Worm (Caenorhabditis elegans) whole organism, young adult: Measurements from ENCODE around the gene nrf-5.

ENCODE experiments used
- B0336.3 ChIP-seq: fragments of 200-800 bp; sonication (Bioruptor generic); IDR thresholded peaks from 2 replicates; pipeline ENCODE4 v1.3.6; 2022; ENCODE audit warnings: missing genetic modification characterization, missing compliant biosample characterization
- C06A6.2 ChIP-seq: fragments of 200-800 bp; sonication (Bioruptor generic); conservative IDR thresholded peaks from 2 replicates; pipeline ENCODE4 v1.3.6; 2022; ENCODE audit warnings: missing genetic modification characterization, missing compliant biosample characterization
- D2030.7 ChIP-seq: fragments of 200-800 bp; sonication (Bioruptor generic); IDR thresholded peaks from 2 replicates; pipeline ENCODE4 v1.3.6; 2022; ENCODE audit warnings: missing genetic modification reagents, missing genetic modification characterization, missing compliant biosample characterization
- F23B12.7 ChIP-seq: sonication (generic microtip); optimal IDR thresholded peaks from 2 replicates; lab custom pipeline; 2017; ENCODE audit warnings: missing genetic modification characterization, mild to moderate bottlenecking, missing compliant biosample characterization, antibody characterized with exemption, moderate library complexity; ENCODE audit not compliant: insufficient read depth
- F37B4.10 ChIP-seq: fragments of 200-800 bp; sonication (Bioruptor generic); IDR thresholded peaks from 2 replicates; pipeline ENCODE4 v1.3.6; 2022; ENCODE audit warnings: missing genetic modification characterization, missing compliant biosample characterization
- F39B2.1 ChIP-seq: fragments of 200-800 bp; sonication (Bioruptor generic); IDR thresholded peaks from 2 replicates; pipeline ENCODE4 v1.3.6; 2022; ENCODE audit warnings: missing genetic modification reagents, missing genetic modification characterization, missing compliant biosample characterization
- K11D2.4 ChIP-seq: fragments of 200-800 bp; sonication (Bioruptor generic); IDR thresholded peaks from 2 replicates; pipeline ENCODE4 v1.3.6; 2022; ENCODE audit warnings: missing genetic modification reagents, missing genetic modification characterization, missing compliant biosample characterization
- Y95B8A.8 ChIP-seq: fragments of 200-800 bp; sonication (Bioruptor generic); IDR thresholded peaks from 2 replicates; pipeline ENCODE4 v1.3.6; 2022; ENCODE audit warnings: missing genetic modification reagents, missing genetic modification characterization, missing compliant biosample characterization
- atf-7 ChIP-seq: sonication (generic microtip); optimal IDR thresholded peaks from 2 replicates; lab custom pipeline; 2017; ENCODE audit warnings: mild to moderate bottlenecking, missing genetic modification characterization, missing compliant biosample characterization
- bed-1 ChIP-seq: fragments of 200-800 bp; sonication (Bioruptor generic); IDR thresholded peaks from 2 replicates; pipeline ENCODE4 v1.3.6; 2022; ENCODE audit warnings: missing genetic modification reagents, missing genetic modification characterization, missing compliant biosample characterization
- cebp-1 ChIP-seq, 2 experiments: fragments of 200-800 bp in 1 of 2; sonication (Bioruptor generic) in 1 of 2; sonication (generic microtip) in 1 of 2; IDR thresholded peaks in 1 of 2; optimal IDR thresholded peaks in 1 of 2; 2 replicates each; pipeline versions ENCODE4 v1.3.6 to Lab custom; 2017 to 2022; ENCODE audit warnings: missing compliant biosample characterization in 2 of 2, missing genetic modification characterization in 2 of 2, mild to moderate bottlenecking in 1 of 2, missing genetic modification reagents in 1 of 2, moderate library complexity in 1 of 2
- ceh-27 ChIP-seq: fragments of 200-800 bp; sonication (Bioruptor generic); optimal IDR thresholded peaks from 2 replicates; lab custom pipeline; 2018; ENCODE audit warnings: mild to moderate bottlenecking, missing genetic modification characterization, moderate library complexity, missing compliant biosample characterization
- ceh-91 ChIP-seq: fragments of 200-800 bp; sonication (Bioruptor generic); IDR thresholded peaks from 2 replicates; pipeline ENCODE4 v1.3.6; 2022; ENCODE audit warnings: missing genetic modification reagents, missing genetic modification characterization, missing compliant biosample characterization
- chd-7 ChIP-seq: sonication (generic microtip); optimal IDR thresholded peaks from 2 replicates; lab custom pipeline; 2016; ENCODE audit warnings: mild to moderate bottlenecking, missing genetic modification characterization, moderate library complexity, missing compliant biosample characterization
- dox-1 ChIP-seq: fragments of 200-800 bp; sonication (Bioruptor generic); IDR thresholded peaks from 2 replicates; pipeline ENCODE4 v1.3.6; 2022; ENCODE audit warnings: missing genetic modification reagents, missing genetic modification characterization, missing compliant biosample characterization
- dpff-1 ChIP-seq: sonication (generic microtip); optimal IDR thresholded peaks from 2 replicates; lab custom pipeline; 2017; ENCODE audit warnings: mild to moderate bottlenecking, missing genetic modification characterization, missing compliant biosample characterization
- efl-1 ChIP-seq: fragments of 150-350 bp; optimal IDR thresholded peaks from 2 replicates; lab custom pipeline; 2014; ENCODE audit warnings: missing biosample characterization, missing genetic modification reagents, missing genetic modification characterization
- ekl-4 ChIP-seq: fragments of 200-800 bp; sonication (Bioruptor generic); IDR thresholded peaks from 2 replicates; pipeline ENCODE4 v1.3.6; 2022; ENCODE audit warnings: missing genetic modification reagents, missing genetic modification characterization, missing compliant biosample characterization
- fkh-3 ChIP-seq: sonication (generic microtip); optimal IDR thresholded peaks from 2 replicates; lab custom pipeline; 2016; ENCODE audit warnings: mild to moderate bottlenecking, missing genetic modification characterization, missing compliant biosample characterization
- gei-17 ChIP-seq: fragments of 200-800 bp; sonication (Bioruptor generic); optimal IDR thresholded peaks from 2 replicates; lab custom pipeline; 2018; ENCODE audit warnings: mild to moderate bottlenecking, missing genetic modification characterization, missing compliant biosample characterization
- hmg-1.2 ChIP-seq: fragments of 200-800 bp; sonication (Bioruptor generic); IDR thresholded peaks from 2 replicates; pipeline ENCODE4 v1.3.6; 2022; ENCODE audit warnings: missing genetic modification reagents, missing genetic modification characterization, missing compliant biosample characterization
- let-607 ChIP-seq, 2 experiments: fragments of 200-800 bp in 1 of 2; sonication (Bioruptor generic) in 1 of 2; sonication (generic microtip) in 1 of 2; optimal IDR thresholded peaks; 2 replicates each; lab custom pipeline; 2016 to 2018; ENCODE audit warnings: mild to moderate bottlenecking in 2 of 2, missing compliant biosample characterization in 2 of 2, missing genetic modification characterization in 2 of 2, moderate library complexity in 2 of 2, missing genotype in 1 of 2
- lin-54 ChIP-seq: fragments of 200-800 bp; sonication (Bioruptor generic); optimal IDR thresholded peaks from 2 replicates; lab custom pipeline; 2018; ENCODE audit warnings: mild to moderate bottlenecking, missing genetic modification characterization, missing compliant biosample characterization
- madf-10 ChIP-seq: sonication (generic microtip); optimal IDR thresholded peaks from 2 replicates; lab custom pipeline; 2016; ENCODE audit warnings: mild to moderate bottlenecking, missing genetic modification characterization, missing compliant biosample characterization
- madf-3 ChIP-seq: fragments of 200-800 bp; sonication (Bioruptor generic); IDR thresholded peaks from 2 replicates; pipeline ENCODE4 v1.3.6; 2022; ENCODE audit warnings: missing genetic modification reagents, missing genetic modification characterization, missing compliant biosample characterization
- madf-6 ChIP-seq: fragments of 200-800 bp; sonication (Bioruptor generic); IDR thresholded peaks from 2 replicates; pipeline ENCODE4 v1.3.6; 2022; ENCODE audit warnings: missing genetic modification reagents, missing genetic modification characterization, missing compliant biosample characterization
- madf-8 ChIP-seq: fragments of 200-800 bp; sonication (Bioruptor generic); conservative IDR thresholded peaks from 2 replicates; pipeline ENCODE4 v1.3.6; 2022; ENCODE audit warnings: missing genetic modification reagents, missing genetic modification characterization, missing compliant biosample characterization
- nfya-1 ChIP-seq: sonication (generic microtip); optimal IDR thresholded peaks from 2 replicates; lab custom pipeline; 2017; ENCODE audit warnings: antibody characterized with exemption, missing compliant biosample characterization, missing genetic modification characterization, borderline replicate concordance; ENCODE audit not compliant: insufficient read depth
- nfyb-1 ChIP-seq: fragments of 200-800 bp; sonication (Bioruptor generic); IDR thresholded peaks from 2 replicates; pipeline ENCODE4 v1.3.6; 2022; ENCODE audit warnings: missing genetic modification reagents, missing genetic modification characterization, missing compliant biosample characterization
- nhr-120 ChIP-seq: fragments of 200-800 bp; sonication (Bioruptor generic); IDR thresholded peaks from 2 replicates; pipeline ENCODE4 v1.3.6; 2022; ENCODE audit warnings: missing genetic modification characterization, missing compliant biosample characterization
- pbrm-1 ChIP-seq: fragments of 200-800 bp; sonication (Bioruptor generic); IDR thresholded peaks from 2 replicates; pipeline ENCODE4 v1.3.6; 2022; ENCODE audit warnings: missing genetic modification reagents, missing genetic modification characterization, missing compliant biosample characterization
- rec-8 ChIP-seq, 2 experiments: sonication (generic microtip); optimal IDR thresholded peaks; 2 replicates each; lab custom pipeline; 2016; ENCODE audit warnings: mild to moderate bottlenecking in 2 of 2, missing genetic modification characterization in 2 of 2, missing genetic modification reagents in 2 of 2, missing genotype in 2 of 2, missing biosample characterization in 1 of 2, missing compliant biosample characterization in 1 of 2, moderate library complexity in 1 of 2
- sea-2 ChIP-seq: fragments of 200-800 bp; sonication (Bioruptor generic); IDR thresholded peaks from 2 replicates; pipeline ENCODE4 v1.3.6; 2022; ENCODE audit warnings: missing genetic modification characterization, missing compliant biosample characterization
- zfh-2 ChIP-seq: fragments of 200-800 bp; sonication (Bioruptor generic); conservative IDR thresholded peaks from 2 replicates; pipeline ENCODE4 v1.3.6; 2022; ENCODE audit warnings: missing genetic modification reagents, missing genetic modification characterization, missing compliant biosample characterization
- ztf-18 ChIP-seq: sonication (generic microtip); optimal IDR thresholded peaks from 2 replicates; lab custom pipeline; 2016; ENCODE audit warnings: missing genotype, mild to moderate bottlenecking, missing genetic modification characterization, missing compliant biosample characterization
- ztf-26 ChIP-seq: sonication (generic microtip); optimal IDR thresholded peaks from 2 replicates; lab custom pipeline; 2017; ENCODE audit warnings: missing genetic modification characterization, missing compliant biosample characterization
- ztf-6 ChIP-seq: fragments of 200-800 bp; sonication (Bioruptor generic); IDR thresholded peaks from 2 replicates; pipeline ENCODE4 v1.3.6; 2022; ENCODE audit warnings: missing genetic modification reagents, missing genetic modification characterization, missing compliant biosample characterization

The nrf-5 gene

DNA sequence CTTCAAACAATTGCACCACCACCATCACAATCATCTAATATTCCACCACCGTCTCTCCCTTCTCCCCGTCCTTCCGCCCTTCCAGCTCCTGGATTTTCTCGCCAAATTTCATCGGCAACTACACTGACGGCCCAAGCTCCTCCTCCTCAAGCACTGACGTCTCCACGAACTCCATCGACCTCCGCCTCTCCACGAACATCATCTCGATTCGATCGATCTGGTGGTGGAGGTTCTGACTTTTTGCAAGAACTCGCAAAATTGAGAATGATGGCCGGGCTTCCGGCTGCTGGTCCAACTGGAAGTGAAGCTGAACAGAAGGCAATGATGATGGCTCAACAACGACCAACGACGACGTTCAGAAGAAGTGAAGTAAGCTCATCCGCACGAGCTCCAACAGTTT, 34.0 kb upstream of the nrf-5 start:
- TF ChIP-seq chd-7 (tag; lab: Kevin White, UChicago) (no peak), zfh-2 (GFP tag; lab: Robert Waterston, UW) (peak; percentile 72), dox-1 (GFP tag; lab: Robert Waterston, UW) (0 out of 2 replicates have a peak, but pooled peaks have one; percentile 38)
- TF ChIP-seq, all 124 proteins: peak for 2

DNA sequence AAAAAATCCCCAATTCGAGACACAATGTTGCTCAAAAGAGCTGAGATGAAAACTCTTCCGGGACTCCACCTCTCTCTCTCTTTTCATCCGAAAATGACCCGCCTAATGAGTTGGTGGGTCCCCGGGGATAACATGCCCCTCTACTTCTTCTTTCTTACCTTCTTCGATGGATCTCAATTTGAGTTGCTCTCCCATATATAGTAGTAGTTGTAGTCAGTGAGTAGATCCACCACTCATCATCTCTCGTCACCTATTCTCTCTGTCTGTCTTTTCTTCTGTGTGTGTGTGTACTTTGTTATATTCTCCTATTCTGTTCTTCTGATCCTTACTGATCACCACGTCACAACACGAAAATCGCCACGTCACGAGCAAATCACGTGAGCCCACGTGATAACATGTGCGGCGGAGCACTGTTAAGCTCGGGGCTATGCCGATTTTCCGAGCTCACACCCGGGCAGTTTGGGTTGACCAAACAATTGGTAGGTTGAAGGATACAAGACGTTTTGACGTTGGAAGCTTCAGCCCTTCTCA, 31.8 kb upstream of the nrf-5 start, which contains the start of gene twk-32:
Gene twk-32 (plus strand): TSS at position 396 of the 531 bp plus-strand sequence.
- peak; percentile 31 for TF ChIP-seq chd-7 (tag; lab: Kevin White, UChicago)
- TF ChIP-seq bed-1 (GFP tag; lab: Robert Waterston, UW) = no peak
- TF ChIP-seq ztf-26 = peak; percentile 23
- TF ChIP-seq ceh-91 (GFP tag; lab: Robert Waterston, UW) = no peak
- TF ChIP-seq let-607 (tag; optimal IDR thresholded peaks at IDR 0.05; lab: Kevin White, UChicago) = no peak
- peak; percentile 24 for TF ChIP-seq dpff-1 (tag; lab: Kevin White, UChicago)
- no peak for TF ChIP-seq ztf-18 (tag; lab: Kevin White, UChicago)
- TF ChIP-seq nhr-120 (GFP tag; lab: Robert Waterston, UW) = no peak
- peak; percentile 60; the same call in 1 of the 2 replicates for TF ChIP-seq nfyb-1 (GFP tag; lab: Robert Waterston, UW)
- TF ChIP-seq F39B2.1 = no peak
- TF ChIP-seq hmg-1.2 (GFP tag; lab: Robert Waterston, UW) = no peak
- no peak for TF ChIP-seq atf-7 (tag; lab: Kevin White, UChicago)
- no peak for TF ChIP-seq fkh-3 (tag; lab: Kevin White, UChicago)
- no peak for TF ChIP-seq Y95B8A.8 (GFP tag; lab: Robert Waterston, UW)
- TF ChIP-seq pbrm-1 (GFP tag; lab: Robert Waterston, UW) = 0 out of 2 replicates have a peak, but pooled peaks have one; percentile 8
- no peak for TF ChIP-seq madf-8 (GFP tag; lab: Robert Waterston, UW)
- TF ChIP-seq F37B4.10 (GFP tag; lab: Robert Waterston, UW) = no peak
- no peak for TF ChIP-seq cebp-1 (GFP tag; IDR thresholded peaks at IDR 0.05; lab: Robert Waterston, UW)
- TF ChIP-seq cebp-1 (tag; optimal IDR thresholded peaks at IDR 0.05; lab: Kevin White, UChicago) = peak; percentile 51
- TF ChIP-seq nfya-1 = no peak
- peak; percentile 31; the same call in 1 of the 2 replicates for TF ChIP-seq dox-1 (GFP tag; lab: Robert Waterston, UW)
- TF ChIP-seq gei-17 (GFP tag; lab: Kevin White, UChicago) = no peak
- TF ChIP-seq F23B12.7 = no peak
- no peak for TF ChIP-seq sea-2 (GFP tag; lab: Robert Waterston, UW)
- TF ChIP-seq madf-3 = no peak
- TF ChIP-seq ekl-4 (GFP tag; lab: Robert Waterston, UW) = 0 out of 2 replicates have a peak, but pooled peaks have one; percentile 29
- TF ChIP-seq lin-54 (GFP tag; lab: Kevin White, UChicago) = no peak
- no peak for TF ChIP-seq efl-1
- TF ChIP-seq B0336.3 (GFP tag; lab: Robert Waterston, UW) = peak; percentile 58
- TF ChIP-seq C06A6.2 (GFP tag; lab: Robert Waterston, UW) = 0 out of 2 replicates have a peak, but pooled peaks have one; percentile 9
- TF ChIP-seq ceh-27 (GFP tag; lab: Kevin White, UChicago) = no peak
- TF ChIP-seq rec-8 (tag; optimal IDR thresholded peaks at IDR 0.05; lab: Kevin White, UChicago) = no peak
- TF ChIP-seq D2030.7 = no peak
- TF ChIP-seq K11D2.4 (GFP tag; lab: Robert Waterston, UW) = 0 out of 2 replicates have a peak, but pooled peaks have one; percentile 15
- TF ChIP-seq ztf-6 (GFP tag; lab: Robert Waterston, UW) = no peak
- 0 out of 2 replicates have a peak, but pooled peaks have one; percentile 3 for TF ChIP-seq madf-6
- no peak for TF ChIP-seq madf-10 (tag; lab: Kevin White, UChicago)
- TF ChIP-seq, all 124 proteins: peak for 12
